Worm (Caenorhabditis elegans): ENCODE measurements around the gene F26F4.5.

DNA sequence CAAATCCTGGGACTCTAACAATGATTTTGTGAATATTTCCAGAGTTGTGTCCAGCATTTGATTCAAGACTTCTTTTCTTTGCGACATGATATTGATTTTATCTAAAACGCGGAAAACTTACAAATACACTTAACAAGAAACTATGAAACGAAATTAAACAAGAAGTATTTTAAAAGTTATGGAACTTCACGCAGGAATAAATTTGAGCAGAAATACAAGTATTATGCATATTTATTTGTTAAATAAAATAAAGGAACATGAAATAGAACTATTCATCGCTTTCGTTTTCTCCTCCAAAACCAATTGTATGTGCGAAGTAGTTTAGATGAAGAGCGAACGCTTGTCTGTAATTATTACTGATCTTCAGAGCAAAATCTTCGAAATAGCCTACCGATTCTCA, 12.7 kb upstream of the F26F4.5 start, which contains the start of gene kbp-2:
- no peak for TF ChIP-seq snpc-4 (tag; optimal IDR thresholded peaks at IDR 0.05)
- TF ChIP-seq ztf-11 (tag; optimal IDR thresholded peaks at IDR 0.05), result no peak
- TF ChIP-seq nhr-28 (tag; optimal IDR thresholded peaks at IDR 0.05), result no peak
- no peak for TF ChIP-seq unc-62 (GFP tag; optimal IDR thresholded peaks at IDR 0.05)
- no peak for TF ChIP-seq mab-5 (tag; optimal IDR thresholded peaks at IDR 0.05)
- TF ChIP-seq mep-1 (tag; optimal IDR thresholded peaks at IDR 0.05), result no peak
- no peak for TF ChIP-seq lin-32 (GFP tag; optimal IDR thresholded peaks at IDR 0.05)
- TF ChIP-seq unc-39 (tag; optimal IDR thresholded peaks at IDR 0.05), result no peak
- no peak for TF ChIP-seq nhr-76 (tag; optimal IDR thresholded peaks at IDR 0.05)
- no peak for TF ChIP-seq nhr-237 (tag; optimal IDR thresholded peaks at IDR 0.05)
- no peak for TF ChIP-seq elt-3 (tag; optimal IDR thresholded peaks at IDR 0.05)

Measured in whole organism, mixed stage, embryonic.